Worm (Caenorhabditis elegans) whole organism, young adult: Measurements from ENCODE around the gene gegf-1.

Source experiments
- B0261.1 ChIP-seq: sonication (generic microtip); optimal IDR thresholded peaks from 2 replicates; lab custom pipeline; 2016; ENCODE audit warnings: mild to moderate bottlenecking, missing genetic modification characterization, moderate library complexity, missing compliant biosample characterization
- C06A6.2 ChIP-seq: fragments of 200-800 bp; sonication (Bioruptor generic); conservative IDR thresholded peaks from 2 replicates; pipeline ENCODE4 v1.3.6; 2022; ENCODE audit warnings: missing genetic modification characterization, missing compliant biosample characterization
- F23B12.7 ChIP-seq: sonication (generic microtip); optimal IDR thresholded peaks from 2 replicates; lab custom pipeline; 2017; ENCODE audit warnings: missing genetic modification characterization, mild to moderate bottlenecking, missing compliant biosample characterization, antibody characterized with exemption, moderate library complexity; ENCODE audit not compliant: insufficient read depth
- K11D2.4 ChIP-seq: fragments of 200-800 bp; sonication (Bioruptor generic); IDR thresholded peaks from 2 replicates; pipeline ENCODE4 v1.3.6; 2022; ENCODE audit warnings: missing genetic modification reagents, missing genetic modification characterization, missing compliant biosample characterization
- T26A5.8 ChIP-seq: sonication (generic microtip); optimal IDR thresholded peaks from 2 replicates; lab custom pipeline; 2016; ENCODE audit warnings: missing genetic modification characterization, missing compliant biosample characterization
- Y95B8A.8 ChIP-seq: fragments of 200-800 bp; sonication (Bioruptor generic); IDR thresholded peaks from 2 replicates; pipeline ENCODE4 v1.3.6; 2022; ENCODE audit warnings: missing genetic modification reagents, missing genetic modification characterization, missing compliant biosample characterization
- ama-1 ChIP-seq, 3 experiments: fragments of 150-350 bp in 1 of 3; sonication (generic microtip) in 2 of 3; optimal IDR thresholded peaks; 2 replicates each; lab custom pipeline; 2014 to 2018; ENCODE audit warnings: missing biosample characterization in 2 of 3, missing genetic modification characterization in 2 of 3, missing genetic modification reagents in 2 of 3
- aptf-2 ChIP-seq: fragments of 200-800 bp; sonication (Bioruptor generic); conservative IDR thresholded peaks from 2 replicates; pipeline ENCODE4 v1.3.6; 2022; ENCODE audit warnings: missing genetic modification reagents, missing genetic modification characterization, missing compliant biosample characterization
- attf-5 ChIP-seq: fragments of 200-800 bp; sonication (Bioruptor generic); optimal IDR thresholded peaks from 2 replicates; lab custom pipeline; 2018; ENCODE audit warnings: mild to moderate bottlenecking, missing genetic modification characterization, missing compliant biosample characterization
- attf-6 ChIP-seq: fragments of 200-800 bp; sonication (Bioruptor generic); IDR thresholded peaks from 2 replicates; pipeline ENCODE4 v1.3.6; 2022; ENCODE audit warnings: missing genetic modification reagents, missing genetic modification characterization, missing compliant biosample characterization
- bed-2 ChIP-seq: fragments of 200-800 bp; sonication (Bioruptor generic); IDR thresholded peaks from 2 replicates; pipeline ENCODE4 v1.3.6; 2022; ENCODE audit warnings: missing genetic modification reagents, missing genetic modification characterization, missing compliant biosample characterization
- ceh-40 ChIP-seq: fragments of 200-800 bp; sonication (Bioruptor generic); IDR thresholded peaks from 2 replicates; pipeline ENCODE4 v1.3.6; 2022; ENCODE audit warnings: missing genetic modification characterization, missing compliant biosample characterization
- gei-17 ChIP-seq: fragments of 200-800 bp; sonication (Bioruptor generic); optimal IDR thresholded peaks from 2 replicates; lab custom pipeline; 2018; ENCODE audit warnings: mild to moderate bottlenecking, missing genetic modification characterization, missing compliant biosample characterization
- hrde-1 ChIP-seq: sonication (generic microtip); optimal IDR thresholded peaks from 2 replicates; lab custom pipeline; 2016; ENCODE audit warnings: missing genetic modification characterization, mild to moderate bottlenecking, missing compliant biosample characterization, moderate library complexity, missing genotype, missing genetic modification reagents, borderline replicate concordance
- hsf-1 ChIP-seq: fragments of 200-800 bp; sonication (Bioruptor generic); IDR thresholded peaks from 2 replicates; pipeline ENCODE4 v1.3.6; 2022; ENCODE audit warnings: missing genetic modification reagents, missing genetic modification characterization, missing compliant biosample characterization
- let-526 ChIP-seq: fragments of 200-800 bp; sonication (Bioruptor generic); IDR thresholded peaks from 2 replicates; pipeline ENCODE4 v1.3.6; 2022; ENCODE audit warnings: missing genetic modification reagents, missing genetic modification characterization, missing compliant biosample characterization
- lin-35 ChIP-seq, 3 experiments: fragments of 150-350 bp in 2 of 3; sonication (generic microtip) in 1 of 3; optimal IDR thresholded peaks; 2 replicates each; lab custom pipeline; 2014 to 2018; ENCODE audit warnings: missing biosample characterization in 3 of 3, missing genetic modification characterization in 3 of 3, missing genetic modification reagents in 3 of 3
- lin-40 ChIP-seq: sonication (generic microtip); optimal IDR thresholded peaks from 2 replicates; lab custom pipeline; 2016; ENCODE audit warnings: missing genetic modification characterization, mild to moderate bottlenecking, missing compliant biosample characterization, missing genotype, missing genetic modification reagents
- lir-1 ChIP-seq: fragments of 200-800 bp; sonication (Bioruptor generic); conservative IDR thresholded peaks from 2 replicates; pipeline ENCODE4 v1.3.6; 2022; ENCODE audit warnings: missing genetic modification reagents, missing genetic modification characterization, missing compliant biosample characterization
- madf-6 ChIP-seq: fragments of 200-800 bp; sonication (Bioruptor generic); IDR thresholded peaks from 2 replicates; pipeline ENCODE4 v1.3.6; 2022; ENCODE audit warnings: missing genetic modification reagents, missing genetic modification characterization, missing compliant biosample characterization
- mel-28 ChIP-seq: sonication (generic microtip); optimal IDR thresholded peaks from 2 replicates; lab custom pipeline; 2016; ENCODE audit warnings: borderline replicate concordance, mild to moderate bottlenecking, missing genetic modification characterization, missing compliant biosample characterization
- mes-4 ChIP-seq: sonication (generic microtip); optimal IDR thresholded peaks from 2 replicates; lab custom pipeline; 2016; ENCODE audit warnings: missing genotype, missing genetic modification characterization, missing compliant biosample characterization
- nfya-2 ChIP-seq: fragments of 200-800 bp; sonication (Bioruptor generic); IDR thresholded peaks from 2 replicates; pipeline ENCODE4 v1.3.6; 2022; ENCODE audit warnings: missing genetic modification reagents, missing genetic modification characterization, missing compliant biosample characterization
- nhr-90 ChIP-seq: sonication (generic microtip); optimal IDR thresholded peaks from 2 replicates; lab custom pipeline; 2016; ENCODE audit warnings: missing genotype, mild to moderate bottlenecking, missing genetic modification characterization, missing compliant biosample characterization
- rcor-1 ChIP-seq: fragments of 200-800 bp; sonication (Bioruptor generic); IDR thresholded peaks from 2 replicates; pipeline ENCODE4 v1.3.6; 2022; ENCODE audit warnings: missing genetic modification reagents, missing genetic modification characterization, missing compliant biosample characterization
- repo-1 ChIP-seq: sonication (generic microtip); optimal IDR thresholded peaks from 2 replicates; lab custom pipeline; 2017; ENCODE audit warnings: mild to moderate bottlenecking, missing genetic modification characterization, missing compliant biosample characterization
- snpc-1.1 ChIP-seq: sonication (generic microtip); optimal IDR thresholded peaks from 2 replicates; lab custom pipeline; 2017; ENCODE audit warnings: missing genetic modification characterization, mild to moderate bottlenecking, missing compliant biosample characterization, antibody characterized with exemption, moderate library complexity, missing genotype, missing genetic modification reagents; ENCODE audit not compliant: insufficient read depth
- snpc-1.3 ChIP-seq: sonication (generic microtip); optimal IDR thresholded peaks from 2 replicates; lab custom pipeline; 2017; ENCODE audit warnings: missing genetic modification characterization, mild to moderate bottlenecking, missing compliant biosample characterization, antibody characterized with exemption, moderate library complexity, missing genotype, missing genetic modification reagents; ENCODE audit not compliant: insufficient read depth
- tbp1 ChIP-seq: fragments of 200-800 bp; sonication (Bioruptor generic); optimal IDR thresholded peaks from 2 replicates; lab custom pipeline; 2018; ENCODE audit warnings: mild to moderate bottlenecking, missing genetic modification characterization, missing compliant biosample characterization
- zim-3 ChIP-seq: sonication (generic microtip); optimal IDR thresholded peaks from 2 replicates; lab custom pipeline; 2017; ENCODE audit warnings: mild to moderate bottlenecking, missing genetic modification characterization, moderate library complexity, missing compliant biosample characterization
- ztf-26 ChIP-seq: sonication (generic microtip); optimal IDR thresholded peaks from 2 replicates; lab custom pipeline; 2017; ENCODE audit warnings: missing genetic modification characterization, missing compliant biosample characterization
- ztf-3 ChIP-seq: fragments of 200-800 bp; sonication (Bioruptor generic); optimal IDR thresholded peaks from 2 replicates; lab custom pipeline; 2018; ENCODE audit warnings: mild to moderate bottlenecking, missing genetic modification characterization, missing compliant biosample characterization
- ztf-6 ChIP-seq: fragments of 200-800 bp; sonication (Bioruptor generic); IDR thresholded peaks from 2 replicates; pipeline ENCODE4 v1.3.6; 2022; ENCODE audit warnings: missing genetic modification reagents, missing genetic modification characterization, missing compliant biosample characterization

Gene gegf-1

DNA sequence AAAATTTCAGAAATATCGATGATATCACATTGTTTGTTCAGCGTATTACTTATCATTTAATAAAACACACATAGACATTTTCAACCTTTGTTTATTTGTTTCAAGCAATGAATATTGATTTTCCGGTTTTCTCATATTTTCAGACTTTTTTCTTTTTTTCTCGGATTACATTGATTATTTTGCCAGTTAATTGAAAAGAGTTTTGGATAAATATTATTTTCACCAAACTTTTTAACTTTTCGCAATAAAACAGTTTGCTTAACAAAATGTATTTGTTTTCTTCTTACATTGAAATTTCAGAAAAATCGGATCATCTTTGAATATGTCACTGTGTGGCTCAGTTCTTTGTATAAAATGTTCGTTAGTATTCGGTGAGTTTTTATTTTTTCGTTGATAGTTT lies 4.8 kb upstream of the gegf-1 start, which contains the start of gene Y38C1AA.6:
Y38C1AA.6 (plus strand) TSS at position 301 of the 400 bp plus-strand sequence.
- TF ChIP-seq ztf-26 (tag; lab: Kevin White, UChicago), result no peak
- no peak for TF ChIP-seq ama-1 (optimal IDR thresholded peaks at IDR 0.05; lab: Kevin White, UChicago)
- no peak for TF ChIP-seq ama-1 (GFP tag; optimal IDR thresholded peaks at IDR 0.05; lab: Kevin White, UChicago)
- TF ChIP-seq mes-4 (tag; lab: Kevin White, UChicago), result no peak

- TF ChIP-seq B0261.1 (tag; lab: Kevin White, UChicago) (no peak), gei-17 (GFP tag; lab: Kevin White, UChicago) (no peak), zim-3 (tag; lab: Kevin White, UChicago) (no peak), attf-6 (GFP tag; lab: Robert Waterston, UW) (no peak), lir-1 (no peak), ztf-3 (no peak), hrde-1 (no peak), K11D2.4 (GFP tag; lab: Robert Waterston, UW) (no peak), madf-6 (no peak), tbp1 (GFP tag; lab: Kevin White, UChicago) (no peak), attf-5 (no peak), bed-2 (GFP tag; lab: Robert Waterston, UW) (no peak), mel-28 (tag; lab: Kevin White, UChicago) (no peak), F23B12.7 (tag; lab: Kevin White, UChicago) (no peak), Y95B8A.8 (GFP tag; lab: Robert Waterston, UW) (no peak)
- TF ChIP-seq, all 124 proteins: peak for 0
Measured at ce11 chrIV:159864-160263, 2.2 kb upstream of the gegf-1 start, which contains the start of gene Y38C1AA.19. TSS of gene Y38C1AA.19 (plus strand) at chrIV:160164.

ce11 chrIV:158662-159061 lies 953 bp upstream of the gegf-1 start, which contains the start of gene Y38C1AA.7:
TSS of gene Y38C1AA.7 (plus strand) at chrIV:158962.
- no peak for TF ChIP-seq aptf-2
- TF ChIP-seq nfya-2, result no peak
- TF ChIP-seq zim-3 (tag; lab: Kevin White, UChicago), result no peak
- TF ChIP-seq ceh-40 (GFP tag; lab: Robert Waterston, UW), result no peak
- TF ChIP-seq lin-40 (tag; lab: Kevin White, UChicago), result no peak
- TF ChIP-seq ztf-26 (tag; lab: Kevin White, UChicago), result no peak
- no peak for TF ChIP-seq ztf-6 (GFP tag; lab: Robert Waterston, UW)
- no peak for TF ChIP-seq repo-1 (tag; lab: Kevin White, UChicago)
- TF ChIP-seq let-526 (GFP tag; lab: Robert Waterston, UW), result no peak
- TF ChIP-seq hsf-1 (GFP tag; lab: Robert Waterston, UW), result no peak
- no peak for TF ChIP-seq snpc-1.3 (tag; lab: Kevin White, UChicago)
- TF ChIP-seq, all 124 proteins: peak for 0

DNA sequence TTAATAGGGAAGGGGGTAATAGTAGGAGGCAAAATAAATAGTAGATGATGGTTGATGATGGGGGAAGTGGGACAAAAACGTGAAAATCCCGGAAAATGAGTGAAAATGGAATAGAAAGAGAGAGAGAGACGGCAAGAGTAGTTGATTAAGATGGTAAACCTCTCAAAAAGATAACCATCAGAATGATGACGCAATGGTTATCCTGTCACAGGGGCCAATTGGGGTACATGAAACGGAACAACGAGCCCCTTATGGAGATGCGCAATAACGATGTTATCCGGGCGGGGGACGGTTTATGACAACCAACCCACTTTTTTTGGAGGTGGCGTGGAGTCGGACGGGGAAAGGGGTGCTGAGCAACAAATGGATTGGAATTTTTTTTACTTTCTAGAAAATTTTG lies 7.9 kb downstream of the gegf-1 start:
- no peak for TF ChIP-seq snpc-1.1 (tag; lab: Kevin White, UChicago)
- no peak for TF ChIP-seq rcor-1
- TF ChIP-seq T26A5.8 (tag; lab: Kevin White, UChicago), result no peak
- TF ChIP-seq lin-35 (GFP tag; optimal IDR thresholded peaks at IDR 0.05; lab: Kevin White, UChicago), result no peak
- TF ChIP-seq nhr-90, result no peak
- TF ChIP-seq C06A6.2 (GFP tag; lab: Robert Waterston, UW), result no peak
